Worm (Caenorhabditis elegans) whole organism, midembryonic: ENCODE data around the gene C37C3.12.

Source experiments
- T22C8.4 ChIP-seq: fragments of 200-800 bp; sonication (Bioruptor generic); IDR thresholded peaks from 2 replicates; pipeline ENCODE4 v1.3.6; 2022; ENCODE audit warnings: missing genetic modification characterization, missing compliant biosample characterization
- flt-1 ChIP-seq: fragments of 200-800 bp; sonication (Bioruptor generic); IDR thresholded peaks from 2 replicates; pipeline ENCODE4 v1.3.6; 2022; ENCODE audit warnings: missing genetic modification characterization, missing compliant biosample characterization
- med-1 ChIP-seq: sonication (generic microtip); optimal IDR thresholded peaks from 2 replicates; lab custom pipeline; 2017; ENCODE audit warnings: missing genetic modification characterization, mild to moderate bottlenecking, missing compliant biosample characterization, antibody characterized with exemption, missing genetic modification reagents; ENCODE audit not compliant: insufficient read depth
- tab-1 ChIP-seq: fragments of 200-800 bp; sonication (Bioruptor generic); IDR thresholded peaks from 2 replicates; pipeline ENCODE4 v1.3.6; 2022; ENCODE audit warnings: missing genetic modification characterization, missing compliant biosample characterization
- ztf-23 ChIP-seq: fragments of 200-800 bp; sonication (Bioruptor generic); IDR thresholded peaks from 2 replicates; pipeline ENCODE4 v1.3.6; 2022; ENCODE audit warnings: missing genetic modification reagents, missing genetic modification characterization, missing compliant biosample characterization

ce11 chrV:7826917-7827316, 12.5 kb downstream of the C37C3.12 start, which contains the start of gene mig-6:
- TF ChIP-seq tab-1 (GFP tag; lab: Robert Waterston, UW), result no peak
- no peak for TF ChIP-seq ztf-23 (GFP tag; lab: Robert Waterston, UW)
- TF ChIP-seq flt-1 (GFP tag; lab: Robert Waterston, UW), result no peak
- TF ChIP-seq med-1 (GFP tag; lab: Kevin White, UChicago), result no peak
- no peak for TF ChIP-seq T22C8.4 (GFP tag; lab: Robert Waterston, UW)
